Fruit fly (Drosophila melanogaster) ovary, adult (tissue): ENCODE results near the gene Flad2.

Experiments used
- CG17801 ChIP-seq: fragments of 200-800 bp; optimal IDR thresholded peaks from 2 replicates; lab custom pipeline; 2019; ENCODE audit warnings: missing biosample characterization, mild to moderate bottlenecking, missing genetic modification characterization, moderate library complexity; ENCODE audit not compliant: partially characterized antibody

Gene Flad2

dm6 chr2L:13412219-13412618, at the start of gene Flad2:
TSS of gene Flad2 (plus strand) at chr2L:13412519.
- no peak for TF ChIP-seq CG17801

DNA sequence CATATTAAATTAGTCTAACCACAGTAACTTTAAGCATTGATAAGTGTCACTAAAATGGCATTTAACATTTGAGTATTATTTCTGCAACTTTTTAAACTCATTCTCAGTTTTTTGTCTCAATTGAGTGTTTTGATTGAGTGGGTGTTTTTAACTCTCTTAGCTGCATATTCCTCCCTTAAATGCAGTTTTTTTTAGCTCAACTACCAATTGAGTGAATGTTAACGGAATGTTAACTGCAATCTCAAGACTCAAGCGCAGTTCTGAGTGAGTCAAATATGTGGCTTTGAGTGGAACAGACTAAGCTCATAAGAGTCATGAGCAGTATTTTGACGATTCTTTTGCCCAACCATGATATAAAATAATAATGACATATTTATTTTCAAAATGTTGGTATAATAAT, 49.4 kb upstream of the Flad2 start:
- TF ChIP-seq CG17801 = no peak

- TF ChIP-seq CG17801 = peak; percentile 65
These were observed 46.1 kb upstream of the Flad2 start, which contains the start of the genes Nnp-1 and Grx3 for dm6 chr2L:13366109-13366747. TSS of gene Nnp-1 (minus strand) at chr2L:13366189. TSS of gene Grx3 (plus strand) at chr2L:13366447.

dm6 chr2L:13367378-13367777, 44.9 kb upstream of the Flad2 start, which contains the start of gene Tap42:
TSS of gene Tap42 (plus strand) at chr2L:13367617.
- TF ChIP-seq CG17801 = no peak

- TF ChIP-seq CG17801 = peak; percentile 90
These were observed 43.4 kb upstream of the Flad2 start, which contains the start of gene CG31855 for dm6 chr2L:13368940-13369339. TSS of gene CG31855 (plus strand) at chr2L:13369204.

dm6 chr2L:13370762-13371161, 41.6 kb upstream of the Flad2 start, which contains the start of gene ND-B22:
TSS of gene ND-B22 (minus strand) at chr2L:13371110.
- peak; percentile 66 for TF ChIP-seq CG17801

dm6 chr2L:13373435-13374242, 38.7 kb upstream of the Flad2 start, which contains the start of the genes Bdp1 and CG6565:
TSS of gene Bdp1 (minus strand) at chr2L:13373890.
TSS of gene CG6565 (plus strand) at chr2L:13374019.
- peak; percentile 88 for TF ChIP-seq CG17801

DNA sequence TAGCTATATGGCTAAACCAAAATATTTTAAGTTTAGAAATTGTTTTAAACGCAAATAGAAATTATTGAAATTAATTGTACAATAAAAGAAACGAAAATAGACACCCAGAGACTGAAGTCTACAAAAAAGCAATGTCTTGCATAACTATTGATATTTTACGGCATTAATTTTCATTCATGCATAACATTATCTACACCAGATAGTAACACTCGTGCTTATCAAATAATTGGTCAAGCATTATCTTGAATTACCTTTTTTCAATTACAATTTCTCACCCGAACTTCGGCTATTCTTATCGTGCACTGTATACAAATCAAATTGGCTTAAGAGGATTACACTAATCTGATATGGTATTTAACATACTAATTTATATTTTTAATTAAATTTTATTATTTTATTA, 36.2 kb upstream of the Flad2 start:
- no peak for TF ChIP-seq CG17801

dm6 chr2L:13378488-13378964, 33.8 kb upstream of the Flad2 start, which contains the start of the genes CG9302 and beta'COP:
TSS of gene CG9302 (minus strand) at chr2L:13378538.
TSS of gene beta'COP (plus strand) at chr2L:13378902.
- TF ChIP-seq CG17801 = peak; percentile 81

DNA sequence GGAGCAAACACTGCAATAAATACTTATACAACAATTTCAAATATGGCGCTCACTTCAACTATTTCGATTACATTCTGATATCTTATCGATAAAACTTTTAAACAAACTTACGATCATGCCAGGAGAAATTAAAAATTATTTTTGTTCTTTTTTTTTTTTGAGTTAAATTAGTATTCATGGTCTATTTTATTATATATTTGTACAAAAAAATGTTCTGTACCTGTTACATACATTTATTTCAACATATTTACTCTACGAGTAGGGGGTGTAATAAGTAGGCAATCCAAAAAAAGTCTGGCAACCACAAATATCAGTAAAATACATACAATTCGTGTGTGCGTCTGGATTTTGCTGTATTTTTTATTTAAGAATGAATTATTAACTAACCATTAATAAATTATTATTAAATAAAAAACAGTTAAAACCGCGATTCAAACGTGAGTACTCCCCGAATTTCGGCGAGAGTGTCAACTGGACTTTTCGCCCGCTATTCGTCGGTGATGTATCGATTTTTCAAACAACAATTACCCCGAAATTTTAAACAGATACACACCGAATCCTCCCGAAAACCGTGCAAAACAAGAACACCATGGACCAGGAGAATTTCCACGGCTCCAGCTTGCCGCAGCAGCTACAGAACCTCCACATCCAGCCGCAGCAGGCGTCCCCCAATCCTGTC, 29.8 kb upstream of the Flad2 start, which contains the start of gene loqs:
Gene loqs (plus strand): TSS at position 302 of the 679 bp plus-strand sequence.
- TF ChIP-seq CG17801 = peak; percentile 29

dm6 chr2L:13387255-13387654, 25.1 kb upstream of the Flad2 start, which contains the start of the genes Ing5 and CG7099:
TSS of gene Ing5 (minus strand) at chr2L:13387312.
TSS of gene CG7099 (plus strand) at chr2L:13387571.
- peak; percentile 99 for TF ChIP-seq CG17801

dm6 chr2L:13394903-13395302, 17.4 kb upstream of the Flad2 start, which contains the start of gene RpL24:
TSS of gene RpL24 (minus strand) at chr2L:13395131.
- TF ChIP-seq CG17801 = peak; percentile 98

DNA sequence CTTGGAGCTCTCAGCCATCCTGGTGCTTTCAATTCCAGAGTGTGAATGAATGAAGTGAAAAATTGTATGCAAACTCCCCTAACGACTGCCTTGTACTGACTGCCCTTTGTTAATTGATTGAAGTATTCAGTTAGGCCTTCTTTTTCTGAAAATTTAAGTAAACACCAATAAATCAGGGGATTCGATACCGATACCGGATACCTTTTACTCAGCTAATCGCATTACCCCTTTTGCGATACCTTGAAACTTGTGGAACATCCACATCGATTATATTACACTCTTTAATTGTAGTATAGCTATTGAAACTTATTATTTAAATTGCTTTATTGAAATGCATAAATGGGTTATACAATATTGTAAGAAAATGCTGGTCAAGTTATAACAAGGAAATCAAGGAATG, 16.2 kb upstream of the Flad2 start, which contains the start of gene CG16957:
Gene CG16957 (minus strand): TSS at position 101 of the 400 bp plus-strand sequence.
- no peak for TF ChIP-seq CG17801

dm6 chr2L:13397393-13397792, 14.9 kb upstream of the Flad2 start:
- TF ChIP-seq CG17801 = no peak

- peak; percentile 89 for TF ChIP-seq CG17801
These were observed 13.6 kb upstream of the Flad2 start, which contains the start of the genes CG10859 and CG7110 for dm6 chr2L:13398614-13399161. TSS of gene CG10859 (minus strand) at chr2L:13398664. TSS of gene CG7110 (plus strand) at chr2L:13398991.

dm6 chr2L:13399565-13399964, 12.8 kb upstream of the Flad2 start:
- peak; percentile 75 for TF ChIP-seq CG17801
